Worm (Caenorhabditis elegans) whole organism, L3 larva: ENCODE data around the gene srsx-34.
A peak's percentile ranks its signal among the peaks of the same experiment; 100 is the strongest.

Experiments
- R02D3.7 ChIP-seq: fragments of 150-350 bp; optimal IDR thresholded peaks from 2 replicates; lab custom pipeline; 2014; ENCODE audit warnings: missing biosample characterization, missing genetic modification characterization
- ZK546.5 ChIP-seq: sonication (generic microtip); optimal IDR thresholded peaks from 2 replicates; lab custom pipeline; 2017; ENCODE audit warnings: missing biosample characterization, missing genetic modification characterization
- aly-2 ChIP-seq: fragments of 150-350 bp; optimal IDR thresholded peaks from 2 replicates; lab custom pipeline; 2014; ENCODE audit warnings: missing biosample characterization, missing genetic modification characterization
- ama-1 ChIP-seq: fragments of 150-350 bp; optimal IDR thresholded peaks from 2 replicates; lab custom pipeline; 2018
- ceh-16 ChIP-seq: sonication (generic microtip); optimal IDR thresholded peaks from 2 replicates; lab custom pipeline; 2017; ENCODE audit warnings: missing biosample characterization, missing genetic modification characterization
- ceh-9 ChIP-seq: sonication (generic microtip); optimal IDR thresholded peaks from 2 replicates; lab custom pipeline; 2018; ENCODE audit warnings: missing biosample characterization, missing genetic modification characterization
- daf-12 ChIP-seq: fragments of 150-350 bp; optimal IDR thresholded peaks from 2 replicates; lab custom pipeline; 2014; ENCODE audit warnings: missing biosample characterization, missing genetic modification reagents, missing genetic modification characterization
- egl-27 ChIP-seq: sonication (generic microtip); optimal IDR thresholded peaks from 4 replicates; lab custom pipeline; 2017; ENCODE audit warnings: missing biosample characterization, missing genetic modification reagents, missing genetic modification characterization
- egl-5 ChIP-seq: fragments of 150-350 bp; optimal IDR thresholded peaks from 2 replicates; lab custom pipeline; 2017; ENCODE audit warnings: missing biosample characterization, missing genetic modification reagents, missing genetic modification characterization, inconsistent platforms
- elt-2 ChIP-seq: sonication (generic microtip); optimal IDR thresholded peaks from 2 replicates; lab custom pipeline; 2016; ENCODE audit warnings: missing genetic modification reagents, mild to moderate bottlenecking, missing genetic modification characterization, missing compliant biosample characterization
- elt-3 ChIP-seq, 3 experiments: fragments of 150-350 bp in 1 of 3; sonication (generic microtip) in 2 of 3; optimal IDR thresholded peaks; 2 replicates in 2 of 3; 4 replicates in 1 of 3; lab custom pipeline; 2014 to 2017; ENCODE audit warnings: missing biosample characterization in 3 of 3, missing genetic modification characterization in 3 of 3
- fkh-10 ChIP-seq: sonication (generic microtip); optimal IDR thresholded peaks from 2 replicates; lab custom pipeline; 2017; ENCODE audit warnings: missing biosample characterization, missing genetic modification reagents, missing genetic modification characterization
- fkh-2 ChIP-seq: fragments of 150-350 bp; optimal IDR thresholded peaks from 2 replicates; lab custom pipeline; 2014; ENCODE audit warnings: missing biosample characterization, missing genetic modification reagents, missing genetic modification characterization
- fos-1 ChIP-seq: fragments of 150-350 bp; optimal IDR thresholded peaks from 2 replicates; lab custom pipeline; 2014; ENCODE audit warnings: missing biosample characterization, missing genetic modification characterization
- hmg-11 ChIP-seq: sonication (generic microtip); optimal IDR thresholded peaks from 2 replicates; lab custom pipeline; 2016; ENCODE audit warnings: missing genetic modification characterization, missing compliant biosample characterization
- jun-1 ChIP-seq: fragments of 150-350 bp; optimal IDR thresholded peaks from 2 replicates; lab custom pipeline; 2014; ENCODE audit warnings: missing biosample characterization, missing genetic modification reagents, missing genetic modification characterization
- lin-39 ChIP-seq: fragments of 150-350 bp; optimal IDR thresholded peaks from 2 replicates; lab custom pipeline; 2018; ENCODE audit warnings: missing biosample characterization, missing genetic modification reagents, missing genetic modification characterization
- lsy-12 ChIP-seq: sonication (generic microtip); optimal IDR thresholded peaks from 2 replicates; lab custom pipeline; 2016; ENCODE audit warnings: mild to moderate bottlenecking, missing genetic modification characterization, missing compliant biosample characterization
- mdl-1 ChIP-seq: fragments of 150-350 bp; optimal IDR thresholded peaks from 2 replicates; lab custom pipeline; 2014; ENCODE audit warnings: missing biosample characterization, missing genetic modification characterization
- mml-1 ChIP-seq: fragments of 150-350 bp; sonication (generic microtip); optimal IDR thresholded peaks from 3 replicates; lab custom pipeline; 2014; ENCODE audit warnings: missing biosample characterization, missing genetic modification characterization
- nfya-1 ChIP-seq: sonication (generic microtip); optimal IDR thresholded peaks from 2 replicates; lab custom pipeline; 2017; ENCODE audit warnings: missing genetic modification characterization, mild to moderate bottlenecking, missing compliant biosample characterization, antibody characterized with exemption, moderate library complexity; ENCODE audit not compliant: insufficient read depth
- nhr-11 ChIP-seq: fragments of 150-350 bp; optimal IDR thresholded peaks from 2 replicates; lab custom pipeline; 2014; ENCODE audit warnings: missing biosample characterization, missing genetic modification characterization
- nhr-12 ChIP-seq: fragments of 150-350 bp; optimal IDR thresholded peaks from 2 replicates; lab custom pipeline; 2014; ENCODE audit warnings: missing biosample characterization, missing genetic modification characterization
- nhr-23 ChIP-seq: fragments of 150-350 bp; optimal IDR thresholded peaks from 2 replicates; lab custom pipeline; 2014; ENCODE audit warnings: missing biosample characterization, missing genetic modification reagents, missing genetic modification characterization
- nhr-237 ChIP-seq: fragments of 150-350 bp; optimal IDR thresholded peaks from 2 replicates; lab custom pipeline; 2014; ENCODE audit warnings: missing biosample characterization, missing genetic modification characterization
- nhr-25 ChIP-seq: sonication (generic microtip); optimal IDR thresholded peaks from 2 replicates; lab custom pipeline; 2017; ENCODE audit warnings: missing biosample characterization, missing genetic modification characterization
- nhr-28 ChIP-seq: fragments of 150-350 bp; optimal IDR thresholded peaks from 2 replicates; lab custom pipeline; 2014; ENCODE audit warnings: missing biosample characterization, missing genetic modification characterization
- nhr-43 ChIP-seq: sonication (generic microtip); optimal IDR thresholded peaks from 2 replicates; lab custom pipeline; 2016; ENCODE audit warnings: mild to moderate bottlenecking, missing genetic modification characterization, missing compliant biosample characterization; ENCODE audit not compliant: poor library complexity, severe bottlenecking
- nhr-67 ChIP-seq: fragments of 150-350 bp; optimal IDR thresholded peaks from 2 replicates; lab custom pipeline; 2014; ENCODE audit warnings: missing biosample characterization, missing genetic modification characterization
- nhr-76 ChIP-seq: fragments of 150-350 bp; sonication (generic microtip); optimal IDR thresholded peaks from 5 replicates; lab custom pipeline; 2014; ENCODE audit warnings: missing biosample characterization, missing genetic modification characterization
- pha-4 ChIP-seq: fragments of 150-350 bp; optimal IDR thresholded peaks from 2 replicates; lab custom pipeline; 2014; ENCODE audit warnings: missing biosample characterization, missing genetic modification reagents, missing genetic modification characterization
- pqm-1 ChIP-seq: fragments of 150-350 bp; optimal IDR thresholded peaks from 2 replicates; lab custom pipeline; 2017; ENCODE audit warnings: missing biosample characterization, missing genetic modification characterization, inconsistent platforms
- sea-2 ChIP-seq: fragments of 150-350 bp; sonication (generic microtip); optimal IDR thresholded peaks from 4 replicates; lab custom pipeline; 2014; ENCODE audit warnings: missing biosample characterization, missing genetic modification reagents, missing genetic modification characterization
- skn-1 ChIP-seq: fragments of 150-350 bp; optimal IDR thresholded peaks from 2 replicates; lab custom pipeline; 2014; ENCODE audit warnings: missing biosample characterization, missing genetic modification characterization
- snpc-4 ChIP-seq: fragments of 150-350 bp; optimal IDR thresholded peaks from 2 replicates; lab custom pipeline; 2014; ENCODE audit warnings: missing biosample characterization, missing genetic modification characterization
- tbx-2 ChIP-seq: sonication (generic microtip); optimal IDR thresholded peaks from 2 replicates; lab custom pipeline; 2016; ENCODE audit warnings: mild to moderate bottlenecking, missing genetic modification characterization, missing compliant biosample characterization
- unc-39 ChIP-seq: sonication (generic microtip); optimal IDR thresholded peaks from 4 replicates; lab custom pipeline; 2017; ENCODE audit warnings: missing biosample characterization, missing genetic modification characterization
- unc-62 ChIP-seq: fragments of 150-350 bp; sonication (generic microtip); optimal IDR thresholded peaks from 4 replicates; lab custom pipeline; 2014; ENCODE audit warnings: missing biosample characterization, missing genetic modification reagents, missing genetic modification characterization
- zag-1 ChIP-seq: fragments of 150-350 bp; optimal IDR thresholded peaks from 2 replicates; lab custom pipeline; 2014; ENCODE audit warnings: missing biosample characterization, missing genetic modification characterization

The srsx-34 gene

ce11 chrV:9074360-9074834, 38.6 kb downstream of the srsx-34 start:
- TF ChIP-seq aly-2 (tag; lab: Kevin White, UChicago) (peak; percentile 66), jun-1 (tag; lab: Kevin White, UChicago) (peak; percentile 68), elt-2 (tag; lab: Kevin White, UChicago) (peak; percentile 79), daf-12 (tag; lab: Kevin White, UChicago) (no peak), ama-1 (lab: Kevin White, UChicago) (peak; percentile 79), nhr-25 (tag; lab: Kevin White, UChicago) (peak; percentile 39), tbx-2 (tag; lab: Kevin White, UChicago) (peak; percentile 2), pha-4 (tag; lab: Kevin White, UChicago) (peak; percentile 74), pqm-1 (tag; lab: Kevin White, UChicago) (peak; percentile 92), ZK546.5 (tag; lab: Kevin White, UChicago) (no peak), fkh-2 (tag; lab: Kevin White, UChicago) (no peak)
- TF ChIP-seq, all 47 proteins: peak for 8

ce11 chrV:9075827-9076226, 40.0 kb downstream of the srsx-34 start:
- no peak for TF ChIP-seq egl-27 (tag; lab: Kevin White, UChicago)
- TF ChIP-seq jun-1 (tag; lab: Kevin White, UChicago), result peak; percentile 25
- no peak for TF ChIP-seq nhr-67 (tag; lab: Kevin White, UChicago)
- TF ChIP-seq ama-1 (lab: Kevin White, UChicago), result no peak
- TF ChIP-seq nhr-12 (tag; lab: Kevin White, UChicago), result no peak
- no peak for TF ChIP-seq zag-1
- peak; percentile 90 for TF ChIP-seq pha-4 (tag; lab: Kevin White, UChicago)
- TF ChIP-seq aly-2 (tag; lab: Kevin White, UChicago), result no peak
- no peak for TF ChIP-seq skn-1 (tag; lab: Kevin White, UChicago)
- TF ChIP-seq ZK546.5 (tag; lab: Kevin White, UChicago), result no peak
- peak; percentile 18 for TF ChIP-seq mdl-1
- no peak for TF ChIP-seq ceh-16 (tag; lab: Kevin White, UChicago)
- TF ChIP-seq lin-39 (tag; lab: Kevin White, UChicago), result no peak
- no peak for TF ChIP-seq elt-2 (tag; lab: Kevin White, UChicago)
- TF ChIP-seq sea-2 (GFP tag; lab: Kevin White, UChicago), result no peak
- no peak for TF ChIP-seq daf-12 (tag; lab: Kevin White, UChicago)
- TF ChIP-seq lsy-12 (tag; lab: Kevin White, UChicago), result no peak
- no peak for TF ChIP-seq egl-5
- TF ChIP-seq nfya-1, result peak; percentile 13
- TF ChIP-seq fos-1 (tag; lab: Kevin White, UChicago), result no peak
- TF ChIP-seq pqm-1 (tag; lab: Kevin White, UChicago), result peak; percentile 41
- TF ChIP-seq, all 47 proteins: peak for 5

- peak; percentile 6 for TF ChIP-seq elt-2 (tag; lab: Kevin White, UChicago)
- TF ChIP-seq nhr-67 (tag; lab: Kevin White, UChicago), result no peak
- TF ChIP-seq pha-4 (tag; lab: Kevin White, UChicago), result peak; percentile 26
- peak; percentile 2 for TF ChIP-seq ama-1 (lab: Kevin White, UChicago)
Observed at ce11 chrV:9076273-9076672, 40.5 kb downstream of the srsx-34 start, which contains the start of gene T27E4.7. Gene T27E4.7, minus strand, starts transcription at chrV:9076322.

ce11 chrV:9078067-9078581, 42.3 kb downstream of the srsx-34 start:
- TF ChIP-seq unc-39 (tag; lab: Kevin White, UChicago), result no peak
- TF ChIP-seq nhr-23 (tag; lab: Kevin White, UChicago), result peak; percentile 56

ce11 chrV:9078815-9079525, 43.2 kb downstream of the srsx-34 start:
- TF ChIP-seq nhr-25 (tag; lab: Kevin White, UChicago), result peak; percentile 1
- TF ChIP-seq lin-39 (tag; lab: Kevin White, UChicago), result no peak
- peak; percentile 8 for TF ChIP-seq jun-1 (tag; lab: Kevin White, UChicago)
- no peak for TF ChIP-seq nhr-28 (tag; lab: Kevin White, UChicago)
- no peak for TF ChIP-seq nhr-76
- TF ChIP-seq ceh-9, result no peak
- TF ChIP-seq egl-5, result no peak
- TF ChIP-seq nhr-237 (tag; lab: Kevin White, UChicago), result no peak
- no peak for TF ChIP-seq egl-27 (tag; lab: Kevin White, UChicago)
- TF ChIP-seq nhr-11 (tag; lab: Kevin White, UChicago), result no peak
- no peak for TF ChIP-seq hmg-11 (tag; lab: Kevin White, UChicago)
- no peak for TF ChIP-seq zag-1
- no peak for TF ChIP-seq unc-62 (GFP tag; lab: Kevin White, UChicago)
- no peak for TF ChIP-seq fkh-10
- TF ChIP-seq daf-12 (tag; lab: Kevin White, UChicago), result no peak
- TF ChIP-seq mml-1 (tag; lab: Kevin White, UChicago), result no peak
- no peak for TF ChIP-seq snpc-4
- TF ChIP-seq sea-2 (GFP tag; lab: Kevin White, UChicago), result no peak
- TF ChIP-seq elt-3 (tag; optimal IDR thresholded peaks at IDR 0.05; lab: Kevin White, UChicago), result no peak
- peak; percentile 95 for TF ChIP-seq elt-2 (tag; lab: Kevin White, UChicago)
- TF ChIP-seq unc-39 (tag; lab: Kevin White, UChicago), result no peak
- peak; percentile 68 for TF ChIP-seq pqm-1 (tag; lab: Kevin White, UChicago)
- TF ChIP-seq R02D3.7, result no peak
- no peak for TF ChIP-seq nhr-67 (tag; lab: Kevin White, UChicago)
- no peak for TF ChIP-seq aly-2 (tag; lab: Kevin White, UChicago)
- TF ChIP-seq nhr-12 (tag; lab: Kevin White, UChicago), result no peak
- peak; percentile 46 for TF ChIP-seq nhr-43 (tag; lab: Kevin White, UChicago)
